Worm (Caenorhabditis elegans) whole organism, dauer: ENCODE measurements around the gene faxc-1.

Source experiments
- unc-62 ChIP-seq: sonication (generic microtip); optimal IDR thresholded peaks from 2 replicates; lab custom pipeline; 2017; ENCODE audit warnings: missing biosample characterization, missing genetic modification reagents, missing genetic modification characterization

Gene faxc-1

ce11 chrII:12263971-12264554 is at the start of gene faxc-1:
Gene faxc-1 (plus strand): TSS chrII:12264192.
- no peak for TF ChIP-seq unc-62 (GFP tag; lab: Kevin White, UChicago)

ce11 chrII:12214562-12214961 is 49.4 kb upstream of the faxc-1 start:
- no peak for TF ChIP-seq unc-62 (GFP tag; lab: Kevin White, UChicago)

- no peak for TF ChIP-seq unc-62 (GFP tag; lab: Kevin White, UChicago)
Observed at ce11 chrII:12222524-12222923, 41.5 kb upstream of the faxc-1 start.

ce11 chrII:12224916-12225406 is 39.0 kb upstream of the faxc-1 start, which contains the start of the genes pqn-87 and rsr-2:
Gene pqn-87 (minus strand): TSS chrII:12225086.
Gene rsr-2 (plus strand): TSS chrII:12225356.
- TF ChIP-seq unc-62 (GFP tag; lab: Kevin White, UChicago): no peak

ce11 chrII:12226192-12226591 is 37.8 kb upstream of the faxc-1 start:
- no peak for TF ChIP-seq unc-62 (GFP tag; lab: Kevin White, UChicago)

ce11 chrII:12228005-12228404 is 36.0 kb upstream of the faxc-1 start, which contains the start of gene sinh-1:
Gene sinh-1 (plus strand): TSS chrII:12228305.
- TF ChIP-seq unc-62 (GFP tag; lab: Kevin White, UChicago): no peak

- TF ChIP-seq unc-62 (GFP tag; lab: Kevin White, UChicago): no peak
Observed at ce11 chrII:12237555-12237954, 26.4 kb upstream of the faxc-1 start.

- no peak for TF ChIP-seq unc-62 (GFP tag; lab: Kevin White, UChicago)
Observed at ce11 chrII:12239449-12239848, 24.5 kb upstream of the faxc-1 start.

ce11 chrII:12240088-12240487 is 23.9 kb upstream of the faxc-1 start, which contains the start of gene txdc-12.1:
Gene txdc-12.1 (plus strand): TSS chrII:12240388.
- TF ChIP-seq unc-62 (GFP tag; lab: Kevin White, UChicago): no peak

ce11 chrII:12241792-12242191 is 22.2 kb upstream of the faxc-1 start:
- TF ChIP-seq unc-62 (GFP tag; lab: Kevin White, UChicago): no peak

ce11 chrII:12242551-12242950 is 21.4 kb upstream of the faxc-1 start, which contains the start of gene Y57A10A.24:
Gene Y57A10A.24 (plus strand): TSS chrII:12242946.
- no peak for TF ChIP-seq unc-62 (GFP tag; lab: Kevin White, UChicago)

ce11 chrII:12249042-12249441 is 14.9 kb upstream of the faxc-1 start, which contains the start of gene tag-276:
Gene tag-276 (minus strand): TSS chrII:12249142.
- no peak for TF ChIP-seq unc-62 (GFP tag; lab: Kevin White, UChicago)

ce11 chrII:12255545-12256233 is 8.3 kb upstream of the faxc-1 start:
- no peak for TF ChIP-seq unc-62 (GFP tag; lab: Kevin White, UChicago)

- TF ChIP-seq unc-62 (GFP tag; lab: Kevin White, UChicago): no peak
Observed at ce11 chrII:12256528-12256927, 7.5 kb upstream of the faxc-1 start, which contains the start of gene parn-2. Gene parn-2 (minus strand): TSS chrII:12256628.

ce11 chrII:12257095-12257494 is 6.9 kb upstream of the faxc-1 start:
- TF ChIP-seq unc-62 (GFP tag; lab: Kevin White, UChicago): no peak

- no peak for TF ChIP-seq unc-62 (GFP tag; lab: Kevin White, UChicago)
Observed at ce11 chrII:12260538-12260937, 3.5 kb upstream of the faxc-1 start.
